Fruit fly (Drosophila melanogaster) whole organism, prepupa: Measurements from ENCODE around the gene CG10116.

Experiments
- CG10631 ChIP-seq: fragments of 200-800 bp; sonication (Bioruptor generic); optimal IDR thresholded peaks from 2 replicates; lab custom pipeline; 2016; ENCODE audit warnings: missing biosample characterization, missing genetic modification characterization
- CG10669 ChIP-seq: fragments of 200-800 bp; sonication (Bioruptor generic); optimal IDR thresholded peaks from 3 replicates; lab custom pipeline; 2018; ENCODE audit warnings: missing biosample characterization, mild to moderate bottlenecking, missing genetic modification characterization, moderate library complexity
- CG11294 ChIP-seq: fragments of 200-800 bp; sonication (Bioruptor generic); IDR thresholded peaks from 2 replicates; pipeline ENCODE4 v1.3.6; 2022; ENCODE audit warnings: missing biosample characterization, missing genetic modification characterization
- CG11762 ChIP-seq: fragments of 200-800 bp; sonication (Bioruptor generic); optimal IDR thresholded peaks from 3 replicates; lab custom pipeline; 2016; ENCODE audit warnings: missing biosample characterization, missing genetic modification characterization; ENCODE audit not compliant: insufficient read depth
- CG1621 ChIP-seq: fragments of 200-800 bp; sonication (Bioruptor generic); optimal IDR thresholded peaks from 3 replicates; lab custom pipeline; 2018; ENCODE audit warnings: missing biosample characterization, mild to moderate bottlenecking, missing genetic modification characterization
- CG31627 ChIP-seq: fragments of 200-800 bp; sonication (Bioruptor generic); optimal IDR thresholded peaks from 3 replicates; lab custom pipeline; 2016; ENCODE audit warnings: missing biosample characterization, missing genetic modification characterization
- CG34406 ChIP-seq: fragments of 200-800 bp; sonication (Bioruptor generic); optimal IDR thresholded peaks from 3 replicates; lab custom pipeline; 2016; ENCODE audit warnings: missing biosample characterization, missing genetic modification characterization
- CG3919 ChIP-seq: fragments of 200-800 bp; sonication (Bioruptor generic); optimal IDR thresholded peaks from 3 replicates; lab custom pipeline; 2016; ENCODE audit warnings: missing biosample characterization, missing genetic modification characterization
- CG4318 ChIP-seq: fragments of 200-800 bp; sonication (Bioruptor generic); optimal IDR thresholded peaks from 3 replicates; lab custom pipeline; 2017; ENCODE audit warnings: missing biosample characterization, mild to moderate bottlenecking, missing genetic modification characterization
- CG6792 ChIP-seq: fragments of 200-800 bp; sonication (Bioruptor generic); optimal IDR thresholded peaks from 3 replicates; lab custom pipeline; 2016; ENCODE audit warnings: missing biosample characterization, missing genetic modification characterization
- CG6808 ChIP-seq: fragments of 200-800 bp; sonication (Bioruptor generic); optimal IDR thresholded peaks from 3 replicates; lab custom pipeline; 2017; ENCODE audit warnings: missing biosample characterization, missing genetic modification characterization, mild to moderate bottlenecking, moderate library complexity, missing genetic modification reagents
- CG7368 ChIP-seq: fragments of 200-800 bp; sonication (Bioruptor generic); optimal IDR thresholded peaks from 3 replicates; lab custom pipeline; 2016; ENCODE audit warnings: missing biosample characterization, missing genetic modification characterization
- CG8632 ChIP-seq: fragments of 200-800 bp; sonication (Bioruptor generic); optimal IDR thresholded peaks from 3 replicates; lab custom pipeline; 2016; ENCODE audit warnings: missing biosample characterization, missing genetic modification characterization
- CG9139 ChIP-seq: fragments of 200-800 bp; sonication (Bioruptor generic); optimal IDR thresholded peaks from 3 replicates; lab custom pipeline; 2017; ENCODE audit warnings: missing biosample characterization, mild to moderate bottlenecking, missing genetic modification characterization
- Eip78C ChIP-seq: fragments of 200-800 bp; sonication (Bioruptor generic); peaks from one replicate; lab custom pipeline; 2016; ENCODE audit warnings: missing biosample characterization, missing genetic modification characterization
- Ets96B ChIP-seq: fragments of 200-800 bp; optimal IDR thresholded peaks from 2 replicates; lab custom pipeline; 2019; ENCODE audit warnings: missing biosample characterization, mild to moderate bottlenecking, missing genetic modification characterization, moderate library complexity
- Gug ChIP-seq: fragments of 200-800 bp; sonication (Bioruptor generic); IDR thresholded peaks from 2 replicates; pipeline ENCODE4 v1.3.6; 2022; ENCODE audit warnings: missing biosample characterization, missing genetic modification characterization
- Hr39 ChIP-seq: fragments of 200-800 bp; sonication (Bioruptor generic); optimal IDR thresholded peaks from 2 replicates; lab custom pipeline; 2016; ENCODE audit warnings: missing biosample characterization, missing genetic modification characterization
- Hr4 ChIP-seq: fragments of 200-800 bp; sonication (Bioruptor generic); optimal IDR thresholded peaks from 3 replicates; lab custom pipeline; 2016; ENCODE audit warnings: missing biosample characterization, missing genetic modification characterization
- Lpt ChIP-seq: fragments of 200-800 bp; sonication (Bioruptor generic); optimal IDR thresholded peaks from 3 replicates; lab custom pipeline; 2016; ENCODE audit warnings: missing biosample characterization, missing genetic modification characterization
- Met ChIP-seq: fragments of 200-800 bp; sonication (Bioruptor generic); optimal IDR thresholded peaks from 3 replicates; lab custom pipeline; 2016; ENCODE audit warnings: missing biosample characterization, missing genetic modification characterization
- OdsH ChIP-seq: fragments of 200-800 bp; sonication (Bioruptor generic); optimal IDR thresholded peaks from 3 replicates; lab custom pipeline; 2016; ENCODE audit warnings: missing biosample characterization, missing genetic modification characterization
- Smox ChIP-seq: fragments of 200-800 bp; sonication (Bioruptor generic); optimal IDR thresholded peaks from 3 replicates; lab custom pipeline; 2016; ENCODE audit warnings: missing biosample characterization, missing genetic modification characterization
- Sox14 ChIP-seq: fragments of 200-800 bp; sonication (Bioruptor generic); optimal IDR thresholded peaks from 3 replicates; lab custom pipeline; 2016; ENCODE audit warnings: missing biosample characterization, missing genetic modification characterization
- Sox15 ChIP-seq: fragments of 200-800 bp; sonication (Bioruptor generic); optimal IDR thresholded peaks from 3 replicates; lab custom pipeline; 2016; ENCODE audit warnings: missing biosample characterization, missing genetic modification characterization
- cyc ChIP-seq: fragments of 200-800 bp; sonication (Bioruptor generic); optimal IDR thresholded peaks from 3 replicates; lab custom pipeline; 2016; ENCODE audit warnings: missing biosample characterization, missing genetic modification characterization
- eg ChIP-seq: fragments of 200-800 bp; sonication (Bioruptor generic); IDR thresholded peaks from 3 replicates; pipeline ENCODE4 v1.3.6; 2022; ENCODE audit warnings: missing biosample characterization, missing genetic modification characterization
- esn ChIP-seq: fragments of 200-800 bp; sonication (Bioruptor generic); optimal IDR thresholded peaks from 2 replicates; lab custom pipeline; 2016; ENCODE audit warnings: missing biosample characterization, mild to moderate bottlenecking, missing genetic modification characterization, moderate library complexity
- fd85E ChIP-seq: fragments of 200-800 bp; sonication (Bioruptor generic); optimal IDR thresholded peaks from 3 replicates; lab custom pipeline; 2016; ENCODE audit warnings: missing biosample characterization, missing genetic modification characterization
- lz ChIP-seq: fragments of 200-800 bp; sonication (Bioruptor generic); optimal IDR thresholded peaks from 3 replicates; lab custom pipeline; 2016; ENCODE audit warnings: missing biosample characterization, missing genetic modification characterization
- pdm3 ChIP-seq: fragments of 200-800 bp; sonication (Bioruptor generic); optimal IDR thresholded peaks from 3 replicates; lab custom pipeline; 2016; ENCODE audit warnings: missing biosample characterization, missing genetic modification characterization
- svp ChIP-seq: fragments of 200-800 bp; sonication (Bioruptor generic); peaks from one replicate; lab custom pipeline; 2016; ENCODE audit warnings: missing biosample characterization, missing genetic modification characterization
- topi ChIP-seq: fragments of 200-800 bp; sonication (Bioruptor generic); optimal IDR thresholded peaks from 3 replicates; lab custom pipeline; 2016; ENCODE audit warnings: missing biosample characterization, missing genetic modification characterization
- vri ChIP-seq: fragments of 200-800 bp; sonication (Bioruptor generic); optimal IDR thresholded peaks from 3 replicates; lab custom pipeline; 2016; ENCODE audit warnings: missing biosample characterization, mild to moderate bottlenecking, missing genetic modification characterization

CG10116 gene

DNA sequence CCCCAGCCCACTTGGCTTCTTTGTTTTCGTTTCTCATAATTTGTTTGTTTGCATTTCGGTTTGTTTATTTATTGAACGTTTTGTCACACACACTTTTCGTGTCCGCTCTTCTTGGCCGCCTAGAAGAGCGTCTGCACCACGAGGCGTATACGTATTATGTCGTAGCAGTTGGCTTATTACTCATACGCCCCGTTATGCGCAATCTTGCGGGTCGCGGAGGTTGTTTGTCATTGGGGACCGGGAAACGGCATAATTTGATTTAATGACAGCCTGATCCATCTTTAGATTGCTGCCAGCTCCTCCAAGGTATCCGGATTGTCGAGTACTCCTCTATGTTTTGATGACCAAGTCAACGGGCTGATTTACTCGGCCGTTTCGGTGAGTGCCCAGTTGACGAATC lies 36.8 kb downstream of the CG10116 start:
- TF ChIP-seq CG11294 (GFP tag; lab: Robert Waterston, UW) (no peak), CG11762 (GFP tag; lab: Kevin White, UChicago) (no peak), Sox15 (no peak), Hr39 (no peak), Smox (GFP tag; lab: Kevin White, UChicago) (no peak), Hr4 (GFP tag; lab: Kevin White, UChicago) (no peak), CG10631 (no peak), fd85E (GFP tag; lab: Kevin White, UChicago) (no peak), Ets96B (tag; lab: Kevin White, UChicago) (no peak), lz (GFP tag; lab: Kevin White, UChicago) (no peak), Lpt (GFP tag; lab: Kevin White, UChicago) (no peak), CG6808 (GFP tag; lab: Kevin White, UChicago) (no peak), CG9139 (GFP tag; lab: Kevin White, UChicago) (no peak)

DNA sequence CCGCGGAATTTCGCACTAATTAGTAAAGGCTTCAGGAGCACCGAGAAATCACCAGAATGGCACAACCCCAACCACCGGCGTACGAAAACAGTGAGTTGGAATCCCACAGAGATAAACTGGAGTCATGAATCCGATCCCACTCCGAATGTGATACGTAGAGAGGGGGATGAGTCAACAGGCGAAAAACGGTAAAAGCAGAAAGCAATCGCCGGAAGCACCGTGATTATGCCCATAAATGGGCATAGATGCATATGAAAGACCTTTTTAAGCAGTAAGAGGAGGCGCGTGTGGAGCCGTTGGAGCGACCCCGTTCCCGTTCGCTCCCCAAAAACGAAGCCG lies 44.2 kb downstream of the CG10116 start:
- TF ChIP-seq CG1621 (tag; lab: Kevin White, UChicago) (peak; percentile 43), esn (no peak), vri (GFP tag; lab: Kevin White, UChicago) (no peak), eg (GFP tag; lab: Robert Waterston, UW) (no peak), CG9139 (GFP tag; lab: Kevin White, UChicago) (no peak), OdsH (GFP tag; lab: Kevin White, UChicago) (no peak), Hr39 (no peak), CG6792 (no peak), svp (GFP tag; lab: Kevin White, UChicago) (peak; percentile 42), fd85E (GFP tag; lab: Kevin White, UChicago) (no peak)

- TF ChIP-seq Hr4 (GFP tag; lab: Kevin White, UChicago): no peak
- TF ChIP-seq Lpt (GFP tag; lab: Kevin White, UChicago): peak; percentile 26
- TF ChIP-seq esn: no peak
- TF ChIP-seq CG8632 (GFP tag; lab: Kevin White, UChicago): no peak
- peak; percentile 7 for TF ChIP-seq Hr39
- peak; percentile 29 for TF ChIP-seq cyc (GFP tag; lab: Kevin White, UChicago)
- TF ChIP-seq Gug (GFP tag; lab: Robert Waterston, UW): no peak
- TF ChIP-seq CG3919: peak; percentile 24
- TF ChIP-seq Sox14: peak; percentile 36
- TF ChIP-seq lz (GFP tag; lab: Kevin White, UChicago): peak; percentile 22
- TF ChIP-seq CG7368 (GFP tag; lab: Kevin White, UChicago): peak; percentile 3
- TF ChIP-seq Smox (GFP tag; lab: Kevin White, UChicago): no peak
- TF ChIP-seq CG11762 (GFP tag; lab: Kevin White, UChicago): peak; percentile 16
- peak; percentile 41 for TF ChIP-seq svp (GFP tag; lab: Kevin White, UChicago)
- peak; percentile 24 for TF ChIP-seq CG34406
- TF ChIP-seq OdsH (GFP tag; lab: Kevin White, UChicago): no peak
- no peak for TF ChIP-seq pdm3 (GFP tag; lab: Kevin White, UChicago)
- TF ChIP-seq Met (GFP tag; lab: Kevin White, UChicago): peak; percentile 24
- 0 out of 3 replicates have a peak, but pooled peaks have one; percentile 15 for TF ChIP-seq eg (GFP tag; lab: Robert Waterston, UW)
- TF ChIP-seq topi: no peak
Measured at dm6 chr3L:13412200-13412885, 44.7 kb downstream of the CG10116 start, which contains the start of the genes CG10222 and flr. Gene CG10222 (minus strand): TSS chr3L:13412453. Gene flr (plus strand): TSS chr3L:13412843.

DNA sequence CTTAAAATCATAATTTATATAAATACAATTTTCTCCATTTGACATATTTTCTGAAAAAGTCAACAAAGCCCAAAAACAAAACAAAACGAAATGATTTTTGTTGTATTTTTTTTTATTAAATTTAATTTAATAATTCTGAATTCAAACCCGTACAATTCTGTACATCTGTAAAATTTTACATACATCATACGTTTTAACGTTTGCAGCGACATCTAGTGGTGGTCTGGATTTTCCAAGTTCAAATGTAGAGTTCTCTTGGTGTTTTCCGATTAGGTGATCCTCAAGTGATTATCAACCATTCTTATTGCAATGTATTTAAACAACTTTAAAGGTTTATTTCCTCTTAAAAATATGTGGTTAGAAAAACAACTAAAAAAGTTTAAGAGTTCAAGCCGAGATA lies 46.0 kb downstream of the CG10116 start:
- peak; percentile 38 for TF ChIP-seq Hr39
- TF ChIP-seq CG10669 (GFP tag; lab: Kevin White, UChicago): no peak
- no peak for TF ChIP-seq CG4318 (GFP tag; lab: Kevin White, UChicago)
- TF ChIP-seq CG10631: peak; percentile 15
- peak; percentile 17 for TF ChIP-seq Eip78C (GFP tag; lab: Kevin White, UChicago)
- TF ChIP-seq CG31627: peak; percentile 53
- peak; percentile 37 for TF ChIP-seq cyc (GFP tag; lab: Kevin White, UChicago)
- peak; percentile 26 for TF ChIP-seq lz (GFP tag; lab: Kevin White, UChicago)
- TF ChIP-seq CG1621 (tag; lab: Kevin White, UChicago): peak; percentile 100
- peak; percentile 5 for TF ChIP-seq Met (GFP tag; lab: Kevin White, UChicago)
- peak; percentile 51 for TF ChIP-seq esn
